Fruit fly (Drosophila melanogaster) whole organism, embryonic: ENCODE measurements around the gene CG7739.

Experiments
- Asciz ChIP-seq: fragments of 200-800 bp; sonication (Bioruptor generic); optimal IDR thresholded peaks from 2 replicates; lab custom pipeline; 2017; ENCODE audit warnings: missing biosample characterization, mild to moderate bottlenecking, missing genetic modification characterization, missing genetic modification reagents
- B-H2 ChIP-seq: fragments of 200-800 bp; sonication (Bioruptor generic); optimal IDR thresholded peaks from 2 replicates; lab custom pipeline; 2018; ENCODE audit warnings: missing biosample characterization, mild to moderate bottlenecking, missing genetic modification characterization
- CG10267 ChIP-seq: fragments of 200-800 bp; sonication (Bioruptor generic); optimal IDR thresholded peaks from 2 replicates; lab custom pipeline; 2018; ENCODE audit warnings: missing biosample characterization, mild to moderate bottlenecking, missing genetic modification characterization, moderate library complexity
- CG10431 ChIP-seq: fragments of 200-800 bp; sonication (Bioruptor generic); optimal IDR thresholded peaks from 3 replicates; lab custom pipeline; 2018; ENCODE audit warnings: missing biosample characterization, mild to moderate bottlenecking, missing genetic modification characterization
- CG11723 ChIP-seq: fragments of 200-800 bp; sonication (Bioruptor generic); optimal IDR thresholded peaks from 2 replicates; lab custom pipeline; 2017; ENCODE audit warnings: missing biosample characterization, mild to moderate bottlenecking, missing genetic modification characterization
- CG12659 ChIP-seq: fragments of 200-800 bp; sonication (Bioruptor generic); optimal IDR thresholded peaks from 3 replicates; lab custom pipeline; 2017; ENCODE audit warnings: mild to moderate bottlenecking, missing biosample characterization, missing genetic modification reagents, missing genetic modification characterization
- CG13775 ChIP-seq: fragments of 200-800 bp; sonication (Bioruptor generic); optimal IDR thresholded peaks from 3 replicates; lab custom pipeline; 2017; ENCODE audit warnings: missing biosample characterization, mild to moderate bottlenecking, missing genetic modification characterization
- CG14441 ChIP-seq: fragments of 200-800 bp; sonication (Bioruptor generic); IDR thresholded peaks from 2 replicates; pipeline ENCODE4 v1.3.6; 2022; ENCODE audit warnings: missing biosample characterization, missing genetic modification characterization
- CG15011 ChIP-seq: fragments of 200-800 bp; sonication (Bioruptor generic); optimal IDR thresholded peaks from 3 replicates; lab custom pipeline; 2018; ENCODE audit warnings: missing biosample characterization, mild to moderate bottlenecking, missing genetic modification characterization
- CG1603 ChIP-seq: fragments of 200-800 bp; sonication (Bioruptor generic); optimal IDR thresholded peaks from 2 replicates; lab custom pipeline; 2019; ENCODE audit warnings: missing biosample characterization, mild to moderate bottlenecking, missing genetic modification characterization, moderate library complexity
- CG18764 ChIP-seq: fragments of 200-800 bp; sonication (Bioruptor generic); optimal IDR thresholded peaks from 3 replicates; lab custom pipeline; 2016; ENCODE audit warnings: missing biosample characterization, missing genetic modification characterization
- CG2129 ChIP-seq: fragments of 200-800 bp; sonication (Bioruptor generic); IDR thresholded peaks from 2 replicates; pipeline ENCODE4 v1.3.6; 2022; ENCODE audit warnings: missing biosample characterization, missing genetic modification characterization; ENCODE audit not compliant: partially characterized antibody
- CG2712 ChIP-seq: fragments of 200-800 bp; optimal IDR thresholded peaks from 3 replicates; lab custom pipeline; 2019; ENCODE audit warnings: missing biosample characterization, mild to moderate bottlenecking, missing genetic modification characterization, moderate library complexity
- CG2889 ChIP-seq: fragments of 200-800 bp; sonication (Bioruptor generic); IDR thresholded peaks from 3 replicates; pipeline ENCODE4 v1.3.6; 2022; ENCODE audit warnings: missing biosample characterization, missing genetic modification characterization
- CG30020 ChIP-seq: fragments of 200-800 bp; optimal IDR thresholded peaks from 2 replicates; lab custom pipeline; 2019; ENCODE audit warnings: missing biosample characterization, mild to moderate bottlenecking, missing genetic modification characterization, moderate library complexity
- CG32532 ChIP-seq: fragments of 200-800 bp; sonication (Bioruptor generic); IDR thresholded peaks from 2 replicates; pipeline ENCODE4 v1.3.6; 2022; ENCODE audit warnings: missing biosample characterization, missing genetic modification characterization
- CG34376 ChIP-seq: fragments of 200-800 bp; sonication (Bioruptor generic); optimal IDR thresholded peaks from 2 replicates; lab custom pipeline; 2018; ENCODE audit warnings: missing biosample characterization, mild to moderate bottlenecking, missing genetic modification characterization
- CG4282 ChIP-seq: fragments of 200-800 bp; sonication (Bioruptor generic); optimal IDR thresholded peaks from 2 replicates; lab custom pipeline; 2016; ENCODE audit warnings: missing biosample characterization, missing genetic modification characterization
- CG4820 ChIP-seq: fragments of 200-800 bp; sonication (Bioruptor generic); optimal IDR thresholded peaks from 3 replicates; lab custom pipeline; 2016; ENCODE audit warnings: missing biosample characterization, missing genetic modification characterization
- CG5953 ChIP-seq: fragments of 200-800 bp; sonication (Bioruptor generic); IDR thresholded peaks from 2 replicates; pipeline ENCODE4 v1.3.6; 2022; ENCODE audit warnings: missing biosample characterization, missing genetic modification characterization
- CG6254 ChIP-seq: fragments of 200-800 bp; sonication (Bioruptor generic); optimal IDR thresholded peaks from 3 replicates; lab custom pipeline; 2017; ENCODE audit warnings: mild to moderate bottlenecking, missing biosample characterization, missing genetic modification reagents, missing genetic modification characterization
- CG6791 ChIP-seq: fragments of 200-800 bp; sonication (Bioruptor generic); IDR thresholded peaks from 3 replicates; pipeline ENCODE4 v1.3.6; 2022; ENCODE audit warnings: missing biosample characterization, missing genetic modification characterization; ENCODE audit not compliant: partially characterized antibody
- CG7928 ChIP-seq: fragments of 200-800 bp; sonication (Bioruptor generic); optimal IDR thresholded peaks from 2 replicates; lab custom pipeline; 2017; ENCODE audit warnings: missing biosample characterization, mild to moderate bottlenecking, missing genetic modification characterization
- CG8290 ChIP-seq, 3 experiments: fragments of 200-800 bp; sonication (Bioruptor generic); optimal IDR thresholded peaks; 2 replicates each; lab custom pipeline; 2016 to 2019; ENCODE audit warnings: missing biosample characterization in 3 of 3, missing genetic modification characterization in 3 of 3, mild to moderate bottlenecking in 2 of 3, moderate library complexity in 1 of 3
- CG8924 ChIP-seq: fragments of 200-800 bp; optimal IDR thresholded peaks from 3 replicates; lab custom pipeline; 2019; ENCODE audit warnings: missing biosample characterization, mild to moderate bottlenecking, missing genetic modification characterization, moderate library complexity
- CG9797 ChIP-seq: fragments of 200-800 bp; sonication (Bioruptor generic); optimal IDR thresholded peaks from 3 replicates; lab custom pipeline; 2018; ENCODE audit warnings: missing biosample characterization, mild to moderate bottlenecking, missing genetic modification characterization
- CG9817 ChIP-seq: fragments of 200-800 bp; sonication (Bioruptor generic); optimal IDR thresholded peaks from 2 replicates; lab custom pipeline; 2018; ENCODE audit warnings: missing biosample characterization, mild to moderate bottlenecking, missing genetic modification characterization, moderate library complexity
- CrebB ChIP-seq: fragments of 200-800 bp; sonication (Bioruptor generic); optimal IDR thresholded peaks from 3 replicates; lab custom pipeline; 2018; ENCODE audit warnings: missing biosample characterization, mild to moderate bottlenecking, missing genetic modification characterization
- Dref ChIP-seq: fragments of 200-800 bp; sonication (Bioruptor generic); IDR thresholded peaks from 2 replicates; pipeline ENCODE4 v1.3.6; 2022; ENCODE audit warnings: missing biosample characterization, missing genetic modification characterization
- E2f1 ChIP-seq: fragments of 200-800 bp; sonication (Bioruptor generic); IDR thresholded peaks from 2 replicates; pipeline ENCODE4 v1.3.6; 2022; ENCODE audit warnings: missing biosample characterization, missing genetic modification characterization
- Lim3 ChIP-seq: fragments of 200-800 bp; sonication (Bioruptor generic); IDR thresholded peaks from 2 replicates; pipeline ENCODE4 v1.3.6; 2022; ENCODE audit warnings: missing biosample characterization, missing genetic modification characterization
- Mad ChIP-seq: fragments of 200-800 bp; sonication (Bioruptor generic); optimal IDR thresholded peaks from 2 replicates; lab custom pipeline; 2016; ENCODE audit warnings: missing biosample characterization, missing genetic modification characterization
- Myb ChIP-seq: fragments of 200-800 bp; sonication (Bioruptor generic); optimal IDR thresholded peaks from 2 replicates; lab custom pipeline; 2016; ENCODE audit warnings: missing biosample characterization, missing genetic modification characterization
- Opbp ChIP-seq: fragments of 200-800 bp; sonication (Bioruptor generic); IDR thresholded peaks from 3 replicates; pipeline ENCODE4 v1.3.6; 2022; ENCODE audit warnings: missing biosample characterization, missing genetic modification characterization; ENCODE audit not compliant: partially characterized antibody
- Scr ChIP-seq: fragments of 200-800 bp; sonication (Bioruptor generic); IDR thresholded peaks from 2 replicates; pipeline ENCODE4 v1.3.6; 2022; ENCODE audit warnings: missing biosample characterization, missing genetic modification characterization; ENCODE audit not compliant: partially characterized antibody
- crol ChIP-seq: fragments of 200-800 bp; sonication (Bioruptor generic); IDR thresholded peaks from 2 replicates; pipeline ENCODE4 v1.3.6; 2022; ENCODE audit warnings: missing biosample characterization, missing genetic modification characterization
- cwo ChIP-seq: fragments of 200-800 bp; sonication (Bioruptor generic); optimal IDR thresholded peaks from 3 replicates; lab custom pipeline; 2017; ENCODE audit warnings: missing biosample characterization, missing genetic modification characterization, mild to moderate bottlenecking, moderate library complexity, missing genetic modification reagents
- dati ChIP-seq: fragments of 200-800 bp; sonication (Bioruptor generic); IDR thresholded peaks from 2 replicates; pipeline ENCODE4 v1.3.6; 2022; ENCODE audit warnings: missing biosample characterization, missing genetic modification characterization
- ham ChIP-seq: fragments of 200-800 bp; sonication (Bioruptor generic); IDR thresholded peaks from 2 replicates; pipeline ENCODE4 v1.3.6; 2022; ENCODE audit warnings: missing biosample characterization, missing genetic modification characterization
- mam ChIP-seq: fragments of 200-800 bp; sonication (Bioruptor generic); optimal IDR thresholded peaks from 3 replicates; lab custom pipeline; 2016; ENCODE audit warnings: missing biosample characterization, missing genetic modification characterization
- pum ChIP-seq: fragments of 200-800 bp; sonication (Bioruptor generic); optimal IDR thresholded peaks from 2 replicates; lab custom pipeline; 2016; ENCODE audit warnings: missing biosample characterization, missing genetic modification characterization
- schlank ChIP-seq: fragments of 200-800 bp; sonication (Bioruptor generic); optimal IDR thresholded peaks from 2 replicates; lab custom pipeline; 2018; ENCODE audit warnings: missing biosample characterization, mild to moderate bottlenecking, missing genetic modification characterization
- slbo ChIP-seq: fragments of 200-800 bp; sonication (Bioruptor generic); IDR thresholded peaks from 2 replicates; pipeline ENCODE4 v1.3.6; 2022; ENCODE audit warnings: missing biosample characterization, missing genetic modification characterization
- sr ChIP-seq: fragments of 200-800 bp; sonication (Bioruptor generic); IDR thresholded peaks from 3 replicates; pipeline ENCODE4 v1.3.6; 2022; ENCODE audit warnings: missing biosample characterization, missing genetic modification characterization
- trem ChIP-seq: fragments of 200-800 bp; optimal IDR thresholded peaks from 3 replicates; lab custom pipeline; 2019; ENCODE audit warnings: missing biosample characterization, mild to moderate bottlenecking, missing genetic modification characterization, moderate library complexity
- unc-4 ChIP-seq: fragments of 200-800 bp; sonication (Bioruptor generic); IDR thresholded peaks from 2 replicates; pipeline ENCODE4 v1.3.6; 2022; ENCODE audit warnings: missing biosample characterization, missing genetic modification characterization; ENCODE audit not compliant: partially characterized antibody

CG7739 gene

dm6 chr3L:15587445-15588381 lies 24.8 kb upstream of the CG7739 start, which contains the start of gene CG7656 (continued):
- no peak for TF ChIP-seq ham (GFP tag; lab: Robert Waterston, UW)
- TF ChIP-seq CG5953 (GFP tag; lab: Robert Waterston, UW): peak; percentile 63; the same call in 1 of the 2 replicates

- TF ChIP-seq slbo (GFP tag; lab: Robert Waterston, UW): no peak
- no peak for TF ChIP-seq E2f1 (GFP tag; lab: Robert Waterston, UW)
- TF ChIP-seq CG1603: peak; percentile 63
- TF ChIP-seq CG2889 (GFP tag; lab: Robert Waterston, UW): no peak
- TF ChIP-seq CG6254 (GFP tag; lab: Kevin White, UChicago): no peak
- no peak for TF ChIP-seq CG11723 (GFP tag; lab: Kevin White, UChicago)
- no peak for TF ChIP-seq mam (GFP tag; lab: Kevin White, UChicago)
- TF ChIP-seq Lim3 (GFP tag; lab: Robert Waterston, UW): no peak
- TF ChIP-seq CG13775 (GFP tag; lab: Kevin White, UChicago): peak; percentile 100
- TF ChIP-seq CG7928: no peak
- no peak for TF ChIP-seq CG15011 (GFP tag; lab: Kevin White, UChicago)
- TF ChIP-seq crol (GFP tag; lab: Robert Waterston, UW): no peak
- no peak for TF ChIP-seq cwo (GFP tag; lab: Kevin White, UChicago)
- TF ChIP-seq Mad (GFP tag; lab: Kevin White, UChicago): no peak
- TF ChIP-seq CG9817 (tag; lab: Kevin White, UChicago): no peak
- peak; percentile 72 for TF ChIP-seq Myb (GFP tag; lab: Kevin White, UChicago)
- TF ChIP-seq CG8924: no peak
- TF ChIP-seq Scr (GFP tag; lab: Robert Waterston, UW): peak; percentile 31; the same call in 1 of the 2 replicates
- peak; percentile 21 for TF ChIP-seq trem (tag; lab: Kevin White, UChicago)
- TF ChIP-seq sr (GFP tag; lab: Robert Waterston, UW): no peak
- peak; percentile 78 for TF ChIP-seq CG9797 (GFP tag; lab: Kevin White, UChicago)
- TF ChIP-seq CG2129 (GFP tag; lab: Robert Waterston, UW): no peak
- no peak for TF ChIP-seq CG32532 (GFP tag; lab: Robert Waterston, UW)
- no peak for TF ChIP-seq pum (GFP tag; lab: Kevin White, UChicago)
- TF ChIP-seq CG14441: no peak
- no peak for TF ChIP-seq CG34376 (GFP tag; lab: Kevin White, UChicago)
- TF ChIP-seq Dref (GFP tag; lab: Robert Waterston, UW): peak; percentile 71
- TF ChIP-seq Opbp: 0 out of 3 replicates have a peak, but pooled peaks have one; percentile 4
- no peak for TF ChIP-seq CG4282 (GFP tag; lab: Kevin White, UChicago)
- peak; percentile 30; the same call in 1 of the 3 replicates for TF ChIP-seq CG6791 (GFP tag; lab: Robert Waterston, UW)
- TF ChIP-seq CG18764 (GFP tag; lab: Kevin White, UChicago): no peak
- no peak for TF ChIP-seq CG8290 (GFP tag; optimal IDR thresholded peaks at IDR 0.05; lab: Kevin White, UChicago)
- no peak for TF ChIP-seq CG8290 (tag; optimal IDR thresholded peaks at IDR 0.05; lab: Kevin White, UChicago)
- no peak for TF ChIP-seq schlank (tag; lab: Kevin White, UChicago)
- TF ChIP-seq unc-4 (GFP tag; lab: Robert Waterston, UW): peak; percentile 49
- TF ChIP-seq CG12659 (GFP tag; lab: Kevin White, UChicago): peak; percentile 15
- TF ChIP-seq CG10431: no peak
- TF ChIP-seq CG2712 (tag; lab: Kevin White, UChicago): no peak
- no peak for TF ChIP-seq B-H2
- TF ChIP-seq CG30020 (tag; lab: Kevin White, UChicago): peak; percentile 21
- no peak for TF ChIP-seq CrebB (tag; lab: Kevin White, UChicago)
- peak; percentile 18 for TF ChIP-seq CG10267
- TF ChIP-seq CG4820 (GFP tag; lab: Kevin White, UChicago): no peak
- no peak for TF ChIP-seq Asciz (GFP tag; lab: Kevin White, UChicago)
- TF ChIP-seq dati (GFP tag; lab: Robert Waterston, UW): no peak
Measured at dm6 chr3L:15583504-15583903, 20.6 kb upstream of the CG7739 start, which contains the start of gene AIMP2. Gene AIMP2 (plus strand): TSS chr3L:15583638.
